Worm (Caenorhabditis elegans) whole organism, L2 larva: Measurements from ENCODE around the gene Y82E9BR.6.

Experiments used
- ZK546.5 ChIP-seq: sonication (generic microtip); optimal IDR thresholded peaks from 2 replicates; lab custom pipeline; 2017; ENCODE audit warnings: missing biosample characterization, missing genetic modification characterization
- alr-1 ChIP-seq: fragments of 150-350 bp; optimal IDR thresholded peaks from 2 replicates; lab custom pipeline; 2014; ENCODE audit warnings: missing biosample characterization, missing genetic modification characterization
- blmp-1 ChIP-seq: sonication (generic microtip); optimal IDR thresholded peaks from 2 replicates; lab custom pipeline; 2017; ENCODE audit warnings: missing genetic modification characterization, mild to moderate bottlenecking, missing compliant biosample characterization, antibody characterized with exemption, moderate library complexity; ENCODE audit not compliant: insufficient read depth

- no peak for TF ChIP-seq alr-1 (tag; lab: Kevin White, UChicago)
- TF ChIP-seq ZK546.5, result no peak
- no peak for TF ChIP-seq blmp-1 (tag; lab: Kevin White, UChicago)
Observed at ce11 chrIII:1340240-1340639, 40.8 kb upstream of the Y82E9BR.6 start, which contains the start of gene fbxa-5.
